Worm (Caenorhabditis elegans) whole organism, L4/young adult: Measurements from ENCODE around the gene C27D6.12.

Experiments
- W03F9.2 ChIP-seq: fragments of 150-350 bp; optimal IDR thresholded peaks from 2 replicates; lab custom pipeline; 2014; ENCODE audit warnings: missing biosample characterization, missing genetic modification characterization
- dao-5 ChIP-seq: sonication (generic microtip); optimal IDR thresholded peaks from 2 replicates; lab custom pipeline; 2016; ENCODE audit warnings: missing genotype, missing genetic modification characterization, moderate library complexity, missing compliant biosample characterization
- him-1 ChIP-seq: sonication (generic microtip); optimal IDR thresholded peaks from 2 replicates; lab custom pipeline; 2016; ENCODE audit warnings: missing genotype, missing genetic modification reagents, missing genetic modification characterization, missing compliant biosample characterization

The C27D6.12 gene

ce11 chrII:5199497-5199896 is 21.7 kb upstream of the C27D6.12 start, which contains the start of gene msp-50:
msp-50 (plus strand) TSS chrII:5199797.
- no peak for TF ChIP-seq dao-5 (tag; lab: Kevin White, UChicago)
- no peak for TF ChIP-seq W03F9.2
- TF ChIP-seq him-1 (tag; lab: Kevin White, UChicago), result no peak

- TF ChIP-seq him-1 (tag; lab: Kevin White, UChicago) (no peak), dao-5 (tag; lab: Kevin White, UChicago) (no peak), W03F9.2 (no peak)
Observed at ce11 chrII:5195504-5195903, 17.7 kb upstream of the C27D6.12 start, which contains the start of gene C34F11.5. C34F11.5 (plus strand) TSS chrII:5195804.

- TF ChIP-seq dao-5 (tag; lab: Kevin White, UChicago) (no peak), W03F9.2 (no peak), him-1 (tag; lab: Kevin White, UChicago) (no peak)
Observed at ce11 chrII:5194066-5194465, 16.3 kb upstream of the C27D6.12 start, which contains the start of gene msp-49. msp-49 (plus strand) TSS chrII:5194366.

ce11 chrII:5191766-5192165 is 14.0 kb upstream of the C27D6.12 start:
- no peak for TF ChIP-seq him-1 (tag; lab: Kevin White, UChicago)
- TF ChIP-seq dao-5 (tag; lab: Kevin White, UChicago), result no peak
- TF ChIP-seq W03F9.2, result no peak

- TF ChIP-seq W03F9.2 (no peak), dao-5 (tag; lab: Kevin White, UChicago) (no peak), him-1 (tag; lab: Kevin White, UChicago) (no peak)
Observed at ce11 chrII:5187934-5188333, 10.1 kb upstream of the C27D6.12 start.

- no peak for TF ChIP-seq dao-5 (tag; lab: Kevin White, UChicago)
- TF ChIP-seq W03F9.2, result no peak
- TF ChIP-seq him-1 (tag; lab: Kevin White, UChicago), result no peak
Observed at ce11 chrII:5187469-5187868, 9.7 kb upstream of the C27D6.12 start, which contains the start of gene crh-2. crh-2 (minus strand) TSS chrII:5187569.

- TF ChIP-seq W03F9.2, result no peak
- TF ChIP-seq dao-5 (tag; lab: Kevin White, UChicago), result no peak
- TF ChIP-seq him-1 (tag; lab: Kevin White, UChicago), result no peak
Observed at ce11 chrII:5186870-5187269, 9.1 kb upstream of the C27D6.12 start.

ce11 chrII:5185955-5186539 is 8.2 kb upstream of the C27D6.12 start:
- TF ChIP-seq W03F9.2 (no peak), dao-5 (tag; lab: Kevin White, UChicago) (no peak), him-1 (tag; lab: Kevin White, UChicago) (no peak)

ce11 chrII:5184661-5185545 is 7.1 kb upstream of the C27D6.12 start:
- TF ChIP-seq dao-5 (tag; lab: Kevin White, UChicago), result no peak

ce11 chrII:5183207-5183606 is 5.4 kb upstream of the C27D6.12 start:
- TF ChIP-seq dao-5 (tag; lab: Kevin White, UChicago), result no peak
- TF ChIP-seq W03F9.2, result no peak
- TF ChIP-seq him-1 (tag; lab: Kevin White, UChicago), result no peak

ce11 chrII:5182451-5182850 is 4.6 kb upstream of the C27D6.12 start:
- TF ChIP-seq W03F9.2 (peak; percentile 22), him-1 (tag; lab: Kevin White, UChicago) (no peak), dao-5 (tag; lab: Kevin White, UChicago) (peak; percentile 10)

ce11 chrII:5181497-5181896 is 3.7 kb upstream of the C27D6.12 start:
- no peak for TF ChIP-seq dao-5 (tag; lab: Kevin White, UChicago)
- TF ChIP-seq him-1 (tag; lab: Kevin White, UChicago), result peak; percentile 44

ce11 chrII:5180272-5180671 is 2.5 kb upstream of the C27D6.12 start:
- no peak for TF ChIP-seq him-1 (tag; lab: Kevin White, UChicago)
- TF ChIP-seq dao-5 (tag; lab: Kevin White, UChicago), result no peak
- no peak for TF ChIP-seq W03F9.2

ce11 chrII:5178609-5179008 is 807 bp upstream of the C27D6.12 start:
- TF ChIP-seq him-1 (tag; lab: Kevin White, UChicago), result no peak
- TF ChIP-seq W03F9.2, result no peak
- TF ChIP-seq dao-5 (tag; lab: Kevin White, UChicago), result no peak
